Worm (Caenorhabditis elegans) whole organism, midembryonic: Measurements from ENCODE around the gene ZK218.11.

ENCODE experiments used
- T22C8.4 ChIP-seq: fragments of 200-800 bp; sonication (Bioruptor generic); IDR thresholded peaks from 2 replicates; pipeline ENCODE4 v1.3.6; 2022; ENCODE audit warnings: missing genetic modification characterization, missing compliant biosample characterization
- flt-1 ChIP-seq: fragments of 200-800 bp; sonication (Bioruptor generic); IDR thresholded peaks from 2 replicates; pipeline ENCODE4 v1.3.6; 2022; ENCODE audit warnings: missing genetic modification characterization, missing compliant biosample characterization
- med-1 ChIP-seq: sonication (generic microtip); optimal IDR thresholded peaks from 2 replicates; lab custom pipeline; 2017; ENCODE audit warnings: missing genetic modification characterization, mild to moderate bottlenecking, missing compliant biosample characterization, antibody characterized with exemption, missing genetic modification reagents; ENCODE audit not compliant: insufficient read depth
- ztf-23 ChIP-seq: fragments of 200-800 bp; sonication (Bioruptor generic); IDR thresholded peaks from 2 replicates; pipeline ENCODE4 v1.3.6; 2022; ENCODE audit warnings: missing genetic modification reagents, missing genetic modification characterization, missing compliant biosample characterization
- ztf-29 ChIP-seq: fragments of 200-800 bp; sonication (Bioruptor generic); IDR thresholded peaks from 2 replicates; pipeline ENCODE4 v1.3.6; 2022; ENCODE audit warnings: missing genetic modification reagents, missing genetic modification characterization, missing compliant biosample characterization

DNA sequence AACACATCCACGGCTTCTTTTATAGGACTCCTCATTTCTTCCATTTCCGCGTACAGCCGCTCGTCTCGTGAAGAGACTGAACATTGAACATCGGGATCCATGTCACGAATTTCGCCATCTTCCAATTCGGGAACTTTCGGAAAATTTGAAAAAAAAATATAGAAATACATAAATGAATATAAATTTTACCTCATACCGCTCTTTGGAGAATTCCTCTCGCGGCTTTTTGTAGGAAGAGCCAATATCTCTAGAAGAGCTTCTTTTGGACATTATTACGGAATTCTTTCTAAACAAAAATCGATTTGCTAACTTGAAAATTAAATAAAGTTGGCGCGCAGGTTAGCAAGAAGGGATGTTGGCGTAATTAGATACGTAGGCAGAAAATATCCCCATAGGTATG lies 25.5 kb downstream of the ZK218.11 start, which contains the start of gene T05E12.9:
- TF ChIP-seq med-1 (GFP tag; lab: Kevin White, UChicago) (no peak), ztf-23 (no peak), flt-1 (GFP tag; lab: Robert Waterston, UW) (no peak), T22C8.4 (GFP tag; lab: Robert Waterston, UW) (no peak), ztf-29 (no peak)
